Worm (Caenorhabditis elegans) whole organism, L1 larva: ENCODE measurements around the gene citk-1.
A peak's percentile ranks its signal among the peaks of the same experiment; 100 is the strongest.

Experiments
- C04F5.9 ChIP-seq: sonication (generic microtip); optimal IDR thresholded peaks from 2 replicates; lab custom pipeline; 2016; ENCODE audit warnings: missing genetic modification characterization, missing compliant biosample characterization
- F16B12.6 ChIP-seq: fragments of 150-350 bp; optimal IDR thresholded peaks from 2 replicates; lab custom pipeline; 2014; ENCODE audit warnings: missing biosample characterization, missing genetic modification characterization
- aha-1 ChIP-seq: fragments of 150-350 bp; optimal IDR thresholded peaks from 2 replicates; lab custom pipeline; 2014; ENCODE audit warnings: missing biosample characterization, missing genetic modification characterization
- ama-1 ChIP-seq: fragments of 150-350 bp; optimal IDR thresholded peaks from 2 replicates; lab custom pipeline; 2014
- blmp-1 ChIP-seq: fragments of 150-350 bp; optimal IDR thresholded peaks from 2 replicates; lab custom pipeline; 2014; ENCODE audit warnings: missing biosample characterization, missing genetic modification characterization
- ceh-63 ChIP-seq: fragments of 200-800 bp; sonication (Bioruptor generic); optimal IDR thresholded peaks from 2 replicates; lab custom pipeline; 2018; ENCODE audit warnings: mild to moderate bottlenecking, missing genetic modification characterization, missing compliant biosample characterization
- ceh-88 ChIP-seq: fragments of 200-800 bp; sonication (Bioruptor generic); IDR thresholded peaks from 2 replicates; pipeline ENCODE4 v1.3.6; 2022; ENCODE audit warnings: missing genetic modification characterization, missing compliant biosample characterization
- ceh-90 ChIP-seq: sonication (generic microtip); optimal IDR thresholded peaks from 2 replicates; lab custom pipeline; 2016; ENCODE audit warnings: missing genetic modification characterization, missing compliant biosample characterization
- efl-1 ChIP-seq, 4 experiments: fragments of 150-350 bp; optimal IDR thresholded peaks in 3 of 4; peaks in 1 of 4; 1 replicate in 1 of 4; 2 replicates in 3 of 4; lab custom pipeline; 2014; ENCODE audit warnings: missing biosample characterization in 2 of 4, missing genetic modification characterization in 2 of 4, missing genetic modification reagents in 2 of 4
- efl-3 ChIP-seq: fragments of 200-800 bp; sonication (Bioruptor generic); optimal IDR thresholded peaks from 2 replicates; lab custom pipeline; 2018; ENCODE audit warnings: mild to moderate bottlenecking, missing genetic modification characterization, missing compliant biosample characterization
- egl-13 ChIP-seq: sonication (generic microtip); optimal IDR thresholded peaks from 2 replicates; lab custom pipeline; 2016; ENCODE audit warnings: missing genotype, missing genetic modification reagents, missing genetic modification characterization, missing compliant biosample characterization
- elt-3 ChIP-seq, 6 experiments: fragments of 150-350 bp in 1 of 6; sonication (generic microtip); optimal IDR thresholded peaks; 2 replicates each; lab custom pipeline; 2017 to 2018; ENCODE audit warnings: missing biosample characterization in 6 of 6, missing genetic modification characterization in 6 of 6, inconsistent platforms in 1 of 6
- hlh-17 ChIP-seq: fragments of 200-800 bp; sonication (Bioruptor generic); optimal IDR thresholded peaks from 2 replicates; lab custom pipeline; 2018; ENCODE audit warnings: missing genetic modification characterization, mild to moderate bottlenecking, missing compliant biosample characterization, moderate library complexity, borderline replicate concordance
- irx-1 ChIP-seq: sonication (generic microtip); optimal IDR thresholded peaks from 2 replicates; lab custom pipeline; 2016; ENCODE audit warnings: missing genetic modification characterization, missing compliant biosample characterization
- isw-1 ChIP-seq: fragments of 200-800 bp; sonication (Bioruptor generic); IDR thresholded peaks from 2 replicates; pipeline ENCODE4 v1.3.6; 2022; ENCODE audit warnings: missing genetic modification characterization, missing compliant biosample characterization
- jun-1 ChIP-seq: fragments of 150-350 bp; optimal IDR thresholded peaks from 2 replicates; lab custom pipeline; 2014; ENCODE audit warnings: missing biosample characterization, missing genetic modification reagents, missing genetic modification characterization
- lin-13 ChIP-seq: fragments of 150-350 bp; optimal IDR thresholded peaks from 2 replicates; lab custom pipeline; 2014; ENCODE audit warnings: missing biosample characterization, missing genetic modification reagents, missing genetic modification characterization
- lin-14 ChIP-seq: fragments of 200-800 bp; sonication (Bioruptor generic); optimal IDR thresholded peaks from 2 replicates; lab custom pipeline; 2018; ENCODE audit warnings: mild to moderate bottlenecking, missing genetic modification characterization, moderate library complexity, missing compliant biosample characterization
- lin-35 ChIP-seq, 2 experiments: fragments of 150-350 bp; optimal IDR thresholded peaks; 2 replicates each; lab custom pipeline; 2014; ENCODE audit warnings: missing biosample characterization in 2 of 2, missing genetic modification characterization in 2 of 2, missing genetic modification reagents in 2 of 2
- lin-39 ChIP-seq: fragments of 150-350 bp; optimal IDR thresholded peaks from 2 replicates; lab custom pipeline; 2014; ENCODE audit warnings: missing biosample characterization, missing genetic modification reagents, missing genetic modification characterization
- lsy-2 ChIP-seq, 2 experiments: fragments of 150-350 bp; optimal IDR thresholded peaks; 2 replicates each; lab custom pipeline; 2014; ENCODE audit warnings: missing biosample characterization in 2 of 2, missing genetic modification characterization in 2 of 2
- mef-2 ChIP-seq: fragments of 150-350 bp; optimal IDR thresholded peaks from 2 replicates; lab custom pipeline; 2014; ENCODE audit warnings: missing biosample characterization, missing genetic modification characterization
- nhr-11 ChIP-seq: fragments of 150-350 bp; optimal IDR thresholded peaks from 2 replicates; lab custom pipeline; 2014; ENCODE audit warnings: missing biosample characterization, missing genetic modification characterization
- nhr-12 ChIP-seq: sonication (generic microtip); optimal IDR thresholded peaks from 2 replicates; lab custom pipeline; 2017; ENCODE audit warnings: missing biosample characterization, missing genetic modification characterization
- nhr-19 ChIP-seq: fragments of 200-800 bp; sonication (Bioruptor generic); conservative IDR thresholded peaks from 2 replicates; pipeline ENCODE4 v1.3.6; 2022; ENCODE audit warnings: missing genetic modification characterization, missing compliant biosample characterization
- nhr-20 ChIP-seq: sonication (generic microtip); optimal IDR thresholded peaks from 2 replicates; lab custom pipeline; 2016; ENCODE audit warnings: mild to moderate bottlenecking, missing genetic modification characterization, missing compliant biosample characterization
- nhr-237 ChIP-seq: fragments of 150-350 bp; optimal IDR thresholded peaks from 2 replicates; lab custom pipeline; 2014; ENCODE audit warnings: missing biosample characterization, missing genetic modification characterization
- nhr-47 ChIP-seq: sonication (generic microtip); optimal IDR thresholded peaks from 2 replicates; lab custom pipeline; 2016; ENCODE audit warnings: mild to moderate bottlenecking, missing genetic modification characterization, moderate library complexity, missing compliant biosample characterization
- nhr-71 ChIP-seq: sonication (generic microtip); optimal IDR thresholded peaks from 2 replicates; lab custom pipeline; 2016; ENCODE audit warnings: mild to moderate bottlenecking, missing genetic modification characterization, moderate library complexity, missing compliant biosample characterization
- nhr-76 ChIP-seq: sonication (generic microtip); optimal IDR thresholded peaks from 2 replicates; lab custom pipeline; 2017; ENCODE audit warnings: missing biosample characterization, missing genetic modification characterization
- nhr-84 ChIP-seq: sonication (generic microtip); optimal IDR thresholded peaks from 2 replicates; lab custom pipeline; 2017; ENCODE audit warnings: missing biosample characterization, missing genetic modification characterization
- nhr-85 ChIP-seq: sonication (generic microtip); peaks from one replicate; lab custom pipeline; 2016; ENCODE audit warnings: missing genetic modification characterization, inconsistent platforms, missing compliant biosample characterization
- nhr-90 ChIP-seq: sonication (generic microtip); optimal IDR thresholded peaks from 2 replicates; lab custom pipeline; 2016; ENCODE audit warnings: mild to moderate bottlenecking, missing genetic modification characterization, missing compliant biosample characterization; ENCODE audit not compliant: poor library complexity
- pax-3 ChIP-seq: fragments of 200-800 bp; sonication (Bioruptor generic); optimal IDR thresholded peaks from 2 replicates; lab custom pipeline; 2018; ENCODE audit warnings: mild to moderate bottlenecking, missing genetic modification characterization, moderate library complexity, missing compliant biosample characterization
- snu-23 ChIP-seq: sonication (generic microtip); optimal IDR thresholded peaks from 2 replicates; lab custom pipeline; 2016; ENCODE audit warnings: missing genetic modification characterization, missing compliant biosample characterization
- sptf-1 ChIP-seq: fragments of 150-350 bp; optimal IDR thresholded peaks from 2 replicates; lab custom pipeline; 2014; ENCODE audit warnings: missing biosample characterization, missing genetic modification characterization
- swsn-7 ChIP-seq: sonication (generic microtip); optimal IDR thresholded peaks from 2 replicates; lab custom pipeline; 2016; ENCODE audit warnings: missing genetic modification characterization, missing compliant biosample characterization
- tbx-2 ChIP-seq: sonication (generic microtip); optimal IDR thresholded peaks from 2 replicates; lab custom pipeline; 2016; ENCODE audit warnings: missing genetic modification characterization, missing compliant biosample characterization
- unc-130 ChIP-seq: fragments of 150-350 bp; optimal IDR thresholded peaks from 2 replicates; lab custom pipeline; 2017; ENCODE audit warnings: missing biosample characterization, missing genetic modification characterization, inconsistent platforms
- unc-30 ChIP-seq: sonication (generic microtip); optimal IDR thresholded peaks from 2 replicates; lab custom pipeline; 2017; ENCODE audit warnings: missing biosample characterization, missing genetic modification characterization
- unc-86 ChIP-seq: sonication (generic microtip); optimal IDR thresholded peaks from 2 replicates; lab custom pipeline; 2016; ENCODE audit warnings: missing genetic modification characterization, missing compliant biosample characterization
- zag-1 ChIP-seq: fragments of 150-350 bp; optimal IDR thresholded peaks from 2 replicates; lab custom pipeline; 2014; ENCODE audit warnings: missing biosample characterization, missing genetic modification characterization
- ztf-11 ChIP-seq, 2 experiments: sonication (generic microtip); optimal IDR thresholded peaks; 2 replicates each; lab custom pipeline; 2016 to 2017; ENCODE audit warnings: missing genetic modification characterization in 2 of 2, missing biosample characterization in 1 of 2, missing compliant biosample characterization in 1 of 2

The citk-1 gene

DNA sequence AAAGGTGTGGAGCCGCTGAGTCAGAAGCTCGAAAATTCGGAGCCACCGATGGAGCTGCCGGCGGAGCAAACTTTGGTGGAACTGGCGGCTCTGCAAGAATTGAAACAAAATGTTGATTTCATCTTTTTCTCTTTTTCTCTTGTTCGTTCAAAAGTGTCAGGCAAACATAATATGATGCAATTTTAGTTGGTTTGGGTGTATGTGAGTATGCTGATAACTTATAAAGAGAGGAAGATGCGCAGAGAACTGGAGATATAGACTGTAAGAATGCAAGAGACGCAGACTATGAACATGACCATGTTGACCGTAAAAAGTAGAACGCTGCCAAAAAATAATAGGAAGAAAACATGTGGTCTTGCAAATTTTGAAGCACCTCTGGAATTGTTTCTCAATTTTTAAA lies 45.4 kb downstream of the citk-1 start (continued):
- peak; percentile 53 for TF ChIP-seq nhr-71 (tag; lab: Kevin White, UChicago)
- TF ChIP-seq lin-39 = no peak
- TF ChIP-seq C04F5.9 = no peak
- no peak for TF ChIP-seq ceh-90 (tag; lab: Kevin White, UChicago)
- no peak for TF ChIP-seq zag-1 (tag; lab: Kevin White, UChicago)
- TF ChIP-seq nhr-237 (tag; lab: Kevin White, UChicago) = no peak
- TF ChIP-seq unc-30 = no peak
- TF ChIP-seq lin-14 = peak; percentile 83
- TF ChIP-seq nhr-12 (tag; lab: Kevin White, UChicago) = no peak
- peak; percentile 3 for TF ChIP-seq blmp-1
- no peak for TF ChIP-seq irx-1 (tag; lab: Kevin White, UChicago)
- TF ChIP-seq ceh-63 (GFP tag; lab: Kevin White, UChicago) = no peak
- no peak for TF ChIP-seq unc-130 (tag; lab: Kevin White, UChicago)
- TF ChIP-seq sptf-1 (tag; lab: Kevin White, UChicago) = no peak
- TF ChIP-seq pax-3 (tag; lab: Kevin White, UChicago) = no peak
- TF ChIP-seq mef-2 (tag; lab: Kevin White, UChicago) = no peak
- no peak for TF ChIP-seq unc-86
- no peak for TF ChIP-seq isw-1
- no peak for TF ChIP-seq aha-1 (tag; lab: Kevin White, UChicago)
- TF ChIP-seq egl-13 = no peak
- TF ChIP-seq lin-13 (GFP tag; lab: Kevin White, UChicago) = no peak
- TF ChIP-seq tbx-2 (tag; lab: Kevin White, UChicago) = peak; percentile 1
- no peak for TF ChIP-seq nhr-47 (tag; lab: Kevin White, UChicago)
- peak; percentile 25 for TF ChIP-seq nhr-85 (tag; lab: Kevin White, UChicago)
- peak; percentile 45 for TF ChIP-seq nhr-90
- TF ChIP-seq ztf-11 (tag; optimal IDR thresholded peaks at IDR 0.05; lab: Kevin White, UChicago) = no peak
- TF ChIP-seq ama-1 (lab: Kevin White, UChicago) = no peak
- no peak for TF ChIP-seq jun-1 (tag; lab: Kevin White, UChicago)
- no peak for TF ChIP-seq nhr-11 (tag; lab: Kevin White, UChicago)
- TF ChIP-seq lsy-2 (tag; optimal IDR thresholded peaks at IDR 0.05; lab: Kevin White, UChicago) = peak; percentile 16 to 38
- TF ChIP-seq efl-1 (optimal IDR thresholded peaks at IDR 0.05; lab: Kevin White, UChicago) = peak; percentile 25 to 28
- TF ChIP-seq efl-1 (GFP tag; optimal IDR thresholded peaks at IDR 0.05 in 1 of 2; lab: Kevin White, UChicago) = peak in 1 of 2 experiments; percentile 74
- TF ChIP-seq nhr-84 (tag; lab: Kevin White, UChicago) = no peak
- TF ChIP-seq nhr-76 (tag; lab: Kevin White, UChicago) = no peak
- TF ChIP-seq lin-35 (GFP tag; optimal IDR thresholded peaks at IDR 0.05; lab: Kevin White, UChicago) = peak in 1 of 2 experiments; percentile 44
- no peak for TF ChIP-seq F16B12.6 (tag; lab: Kevin White, UChicago)
- TF ChIP-seq swsn-7 (tag; lab: Kevin White, UChicago) = no peak
- no peak for TF ChIP-seq ceh-88 (GFP tag; lab: Robert Waterston, UW)

DNA sequence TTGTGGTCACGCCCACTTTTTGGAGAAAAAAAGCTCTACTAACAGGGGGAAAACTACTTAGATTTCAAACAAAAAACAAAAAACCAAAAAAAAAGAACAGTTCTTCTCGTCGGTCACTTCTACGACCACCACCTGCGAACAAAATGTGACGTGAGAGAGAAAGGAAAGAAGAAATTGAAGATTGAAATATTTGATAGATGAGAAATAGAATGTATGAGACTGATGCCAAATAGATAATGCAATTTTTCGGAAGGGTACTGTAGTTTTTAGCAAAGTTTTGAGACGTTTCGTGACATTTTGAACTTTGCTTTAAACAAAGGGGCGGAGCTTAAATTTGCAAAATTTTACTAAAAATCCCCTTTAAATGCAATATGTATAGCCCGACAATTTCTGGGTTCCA lies 46.3 kb downstream of the citk-1 start:
- TF ChIP-seq lin-14 (peak; percentile 44), snu-23 (GFP tag; lab: Kevin White, UChicago) (no peak), sptf-1 (tag; lab: Kevin White, UChicago) (no peak), blmp-1 (peak; percentile 72), nhr-19 (GFP tag; lab: Robert Waterston, UW) (no peak), lsy-2 (tag; optimal IDR thresholded peaks at IDR 0.05; lab: Kevin White, UChicago) (peak in 1 of 2 experiments; percentile 56), hlh-17 (GFP tag; lab: Kevin White, UChicago) (no peak), nhr-20 (tag; lab: Kevin White, UChicago) (peak; percentile 34), efl-3 (GFP tag; lab: Kevin White, UChicago) (no peak), elt-3 (tag; optimal IDR thresholded peaks at IDR 0.05; lab: Kevin White, UChicago) (peak in 1 of 6 experiments; percentile 12)
